Fruit fly (Drosophila melanogaster): Measurements from ENCODE around the gene C15.

C15 gene

dm6 chr3R:21458445-21458844 lies 41.3 kb upstream of the C15 start:
- TF ChIP-seq pdm3 (GFP tag; optimal IDR thresholded peaks at IDR 0.05): no peak
- no peak for TF ChIP-seq esn (GFP tag; optimal IDR thresholded peaks at IDR 0.05)
- TF ChIP-seq achi (GFP tag; optimal IDR thresholded peaks at IDR 0.05): no peak
- TF ChIP-seq Hr4 (GFP tag; optimal IDR thresholded peaks at IDR 0.05): no peak
- TF ChIP-seq CG32006 (GFP tag; optimal IDR thresholded peaks at IDR 0.05): no peak
- no peak for TF ChIP-seq fd85E (GFP tag; optimal IDR thresholded peaks at IDR 0.05)
- no peak for TF ChIP-seq CG6163 (GFP tag; IDR thresholded peaks at IDR 0.05)
- TF ChIP-seq Lpt (GFP tag; optimal IDR thresholded peaks at IDR 0.05): no peak
- no peak for TF ChIP-seq CG15336 (GFP tag; IDR thresholded peaks at IDR 0.05)
- TF ChIP-seq ss (GFP tag; optimal IDR thresholded peaks at IDR 0.05): no peak
- TF ChIP-seq CG6276 (GFP tag; optimal IDR thresholded peaks at IDR 0.05): no peak

dm6 chr3R:21459948-21460347 lies 39.8 kb upstream of the C15 start:
- no peak for TF ChIP-seq CG6792 (GFP tag; optimal IDR thresholded peaks at IDR 0.05)
- no peak for TF ChIP-seq CG11902 (GFP tag; optimal IDR thresholded peaks at IDR 0.05)
- TF ChIP-seq CG3032 (tag; optimal IDR thresholded peaks at IDR 0.05): no peak
- no peak for TF ChIP-seq Sox15 (GFP tag; optimal IDR thresholded peaks at IDR 0.05)
- TF ChIP-seq Smox (GFP tag; optimal IDR thresholded peaks at IDR 0.05): no peak
- TF ChIP-seq salr (GFP tag; optimal IDR thresholded peaks at IDR 0.05): no peak
- TF ChIP-seq Ets96B (tag; optimal IDR thresholded peaks at IDR 0.05): no peak
- no peak for TF ChIP-seq CG6854 (GFP tag; optimal IDR thresholded peaks at IDR 0.05)
- no peak for TF ChIP-seq CG10669 (GFP tag; optimal IDR thresholded peaks at IDR 0.05)
- TF ChIP-seq CG15336 (GFP tag; IDR thresholded peaks at IDR 0.05): no peak
- TF ChIP-seq Hr39 (GFP tag; optimal IDR thresholded peaks at IDR 0.05): no peak
- no peak for TF ChIP-seq Eip93F (GFP tag; optimal IDR thresholded peaks at IDR 0.05)
- no peak for TF ChIP-seq fkh (GFP tag; optimal IDR thresholded peaks at IDR 0.05)
- no peak for TF ChIP-seq eg (GFP tag; IDR thresholded peaks at IDR 0.05)
- TF ChIP-seq lz (GFP tag; optimal IDR thresholded peaks at IDR 0.05): no peak
- no peak for TF ChIP-seq CG31627 (GFP tag; optimal IDR thresholded peaks at IDR 0.05)
- no peak for TF ChIP-seq Lpt (GFP tag; optimal IDR thresholded peaks at IDR 0.05)

- TF ChIP-seq Eip75B (GFP tag; optimal IDR thresholded peaks at IDR 0.05): no peak
- no peak for TF ChIP-seq CG6854 (GFP tag; optimal IDR thresholded peaks at IDR 0.05)
- TF ChIP-seq dsx (GFP tag; optimal IDR thresholded peaks at IDR 0.05; ENCODE audit: poor library complexity, severe bottlenecking): no peak
- TF ChIP-seq eg (GFP tag; IDR thresholded peaks at IDR 0.05): no peak
- TF ChIP-seq Gug (GFP tag; IDR thresholded peaks at IDR 0.05): no peak
- no peak for TF ChIP-seq salr (GFP tag; optimal IDR thresholded peaks at IDR 0.05)
These were observed 29.5 kb upstream of the C15 start for dm6 chr3R:21470272-21470671.

DNA sequence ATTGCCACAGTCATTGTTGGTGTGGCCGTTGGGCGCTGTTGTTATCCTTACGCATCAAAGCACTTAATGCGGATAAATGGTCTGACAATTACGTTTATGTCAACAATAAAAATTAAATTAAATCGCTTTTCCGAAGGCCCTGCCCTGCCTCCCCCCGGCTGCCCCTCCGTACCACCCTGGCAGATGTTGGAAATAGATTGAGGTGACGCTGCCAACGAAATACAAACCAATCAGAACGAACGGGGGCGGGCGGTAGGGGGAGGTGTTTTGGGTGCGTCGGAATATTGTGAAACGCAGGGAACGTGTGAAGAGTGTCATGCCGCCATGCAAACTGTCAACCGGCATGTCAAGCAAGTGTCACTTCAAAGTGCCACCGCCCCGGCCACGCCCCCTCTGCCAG lies 28.6 kb upstream of the C15 start:
- TF ChIP-seq Ets96B (tag; optimal IDR thresholded peaks at IDR 0.05) (no peak), pdm3 (GFP tag; optimal IDR thresholded peaks at IDR 0.05) (no peak), achi (GFP tag; optimal IDR thresholded peaks at IDR 0.05) (no peak), CG8119 (GFP tag; IDR thresholded peaks at IDR 0.05) (no peak), Ets21C (GFP tag; optimal IDR thresholded peaks at IDR 0.05) (no peak), net (GFP tag; optimal IDR thresholded peaks at IDR 0.05) (no peak), Hr39 (GFP tag; optimal IDR thresholded peaks at IDR 0.05) (no peak)

DNA sequence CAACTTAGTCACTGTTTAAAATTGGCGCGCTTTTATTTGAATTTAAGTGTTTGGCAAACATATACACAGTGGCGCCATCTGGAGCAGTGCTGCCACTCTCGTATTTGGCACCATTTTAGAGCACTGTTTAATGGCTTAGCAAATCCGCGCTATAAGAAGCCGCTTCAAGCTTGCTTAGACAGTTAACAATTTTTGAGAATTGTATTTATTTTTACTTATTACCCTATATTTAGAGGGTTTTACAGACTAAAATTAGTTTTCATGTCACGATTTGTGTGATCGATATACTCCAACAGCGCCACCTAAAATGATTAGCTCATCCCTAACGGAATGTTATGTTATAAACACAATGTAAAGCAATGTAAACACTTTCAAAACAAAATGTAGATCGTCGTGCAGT lies 17.8 kb upstream of the C15 start, which contains the start of gene Fancm:
Fancm (plus strand) TSS at position 366 of the 400 bp plus-strand sequence.
- TF ChIP-seq dsx (GFP tag; optimal IDR thresholded peaks at IDR 0.05; ENCODE audit: poor library complexity, severe bottlenecking): peak; percentile 91
- no peak for TF ChIP-seq net (GFP tag; optimal IDR thresholded peaks at IDR 0.05)
- no peak for TF ChIP-seq Sox14 (GFP tag; optimal IDR thresholded peaks at IDR 0.05)
- TF ChIP-seq topi (GFP tag; optimal IDR thresholded peaks at IDR 0.05): no peak
- TF ChIP-seq Sox102F (GFP tag; optimal IDR thresholded peaks at IDR 0.05): no peak
- TF ChIP-seq salr (GFP tag; optimal IDR thresholded peaks at IDR 0.05): peak in 1 of 2 experiments; percentile 3
- TF ChIP-seq CG7368 (GFP tag; optimal IDR thresholded peaks at IDR 0.05): no peak
- no peak for TF ChIP-seq Hr38 (GFP tag; optimal IDR thresholded peaks at IDR 0.05)
- TF ChIP-seq Ets96B (tag; optimal IDR thresholded peaks at IDR 0.05): no peak
- TF ChIP-seq Eip93F (GFP tag; optimal IDR thresholded peaks at IDR 0.05): no peak
- TF ChIP-seq Lpt (GFP tag; optimal IDR thresholded peaks at IDR 0.05): no peak
- TF ChIP-seq cyc (GFP tag; optimal IDR thresholded peaks at IDR 0.05): peak; percentile 67
- no peak for TF ChIP-seq eg (GFP tag; IDR thresholded peaks at IDR 0.05)
- no peak for TF ChIP-seq CG6163 (GFP tag; IDR thresholded peaks at IDR 0.05)
- peak; percentile 65 for TF ChIP-seq lz (GFP tag; optimal IDR thresholded peaks at IDR 0.05)
- TF ChIP-seq Hr39 (GFP tag; optimal IDR thresholded peaks at IDR 0.05): peak; percentile 68
- no peak for TF ChIP-seq fd85E (GFP tag; optimal IDR thresholded peaks at IDR 0.05)
- peak; percentile 94 for TF ChIP-seq fkh (GFP tag; optimal IDR thresholded peaks at IDR 0.05)
- no peak for TF ChIP-seq fd59A (GFP tag; optimal IDR thresholded peaks at IDR 0.05)
- TF ChIP-seq CG6808 (GFP tag; optimal IDR thresholded peaks at IDR 0.05): peak; percentile 98
- no peak for TF ChIP-seq CG6276 (GFP tag; optimal IDR thresholded peaks at IDR 0.05)
- peak; percentile 57 for TF ChIP-seq CG10631 (GFP tag; optimal IDR thresholded peaks at IDR 0.05)
- no peak for TF ChIP-seq achi (GFP tag; optimal IDR thresholded peaks at IDR 0.05)
- no peak for TF ChIP-seq CG6854 (GFP tag; optimal IDR thresholded peaks at IDR 0.05)
- no peak for TF ChIP-seq svp (GFP tag)
- TF ChIP-seq CG11902 (GFP tag; optimal IDR thresholded peaks at IDR 0.05): peak; percentile 48
- TF ChIP-seq pdm3 (GFP tag; optimal IDR thresholded peaks at IDR 0.05): peak; percentile 56
